Comparison of ENCODE assay signal across 1 fruit fly cellular context in the genomic region with DNA sequence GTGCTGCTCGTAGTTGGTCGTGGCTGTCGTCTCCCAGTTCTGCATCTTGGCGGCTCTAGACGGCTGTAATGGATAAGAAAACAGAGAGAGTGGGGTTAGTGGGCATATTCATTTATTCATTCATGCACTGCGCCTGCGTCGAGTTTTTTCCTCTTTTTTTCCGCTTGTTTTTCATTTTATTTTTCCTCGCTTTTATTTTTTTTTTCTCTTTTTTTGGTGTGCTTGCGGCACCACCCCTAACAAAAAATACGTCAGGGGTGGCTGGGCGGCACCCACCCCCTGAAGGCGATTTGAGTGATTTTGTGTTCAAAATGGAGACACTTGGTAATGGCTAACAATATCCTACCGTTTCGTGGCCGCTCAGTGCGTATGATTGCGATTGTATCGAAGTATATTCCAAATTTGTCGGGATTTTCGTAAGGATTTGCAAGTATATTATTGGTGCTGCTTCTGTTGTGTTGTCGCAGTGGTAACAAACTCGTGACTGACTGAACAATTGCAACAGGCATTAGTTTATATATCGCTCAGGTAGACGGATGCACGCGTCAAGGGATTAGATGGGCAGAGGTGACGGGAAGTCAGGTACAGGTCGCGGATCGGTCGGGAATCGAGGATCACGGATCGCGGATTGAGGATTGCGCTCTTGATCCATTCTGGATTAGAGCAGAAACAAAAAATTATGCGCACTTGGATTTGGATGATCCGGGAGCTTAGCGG.
TF ChIP-seq lines count a peak whose summit lies in the region.

No protein-coding gene starts in this region.

TF ChIP-seq in whole organism, embryonic, 481 proteins besides CTCF, POLR2A, EP300 and RAD21 (continued from another document and continues in another):
- TF ChIP-seq lbe (GFP tag; optimal IDR thresholded peaks at IDR 0.05; lab: Kevin White, UChicago) (no peak), chinmo (GFP tag; IDR thresholded peaks at IDR 0.05; lab: Robert Waterston, UW; ENCODE audit: partially characterized antibody) (no peak), Optix (GFP tag; IDR thresholded peaks at IDR 0.05; lab: Robert Waterston, UW) (no peak), CG17361 (GFP tag; IDR thresholded peaks at IDR 0.05; lab: Robert Waterston, UW) (no peak), gce (GFP tag; IDR thresholded peaks at IDR 0.05; lab: Robert Waterston, UW) (no peak), H15 (GFP tag; IDR thresholded peaks at IDR 0.05; lab: Robert Waterston, UW) (no peak), CG18262 (tag; optimal IDR thresholded peaks at IDR 0.05; lab: Kevin White, UChicago) (no peak), pnt (GFP tag; optimal IDR thresholded peaks at IDR 0.05; lab: Kevin White, UChicago) (no peak), CG7357 (GFP tag; IDR thresholded peaks at IDR 0.05; lab: Robert Waterston, UW) (no peak), CG11085 (GFP tag; IDR thresholded peaks at IDR 0.05; lab: Robert Waterston, UW) (no peak), pzg (GFP tag; optimal IDR thresholded peaks at IDR 0.05; lab: Kevin White, UChicago) (no peak), ems (GFP tag; optimal IDR thresholded peaks at IDR 0.05; lab: Kevin White, UChicago) (no peak), CG7839 (tag; optimal IDR thresholded peaks at IDR 0.05; lab: Kevin White, UChicago) (no peak), pum (GFP tag; optimal IDR thresholded peaks at IDR 0.05; lab: Kevin White, UChicago) (no peak), Adf1 (GFP tag; IDR thresholded peaks at IDR 0.05; lab: Robert Waterston, UW) (peak; percentile 63; the same call in 1 of the 2 replicates), CG11695 (GFP tag; IDR thresholded peaks at IDR 0.05; lab: Robert Waterston, UW) (no peak), sd (tag; optimal IDR thresholded peaks at IDR 0.05; lab: Kevin White, UChicago) (no peak), sna (GFP tag; IDR thresholded peaks at IDR 0.05; lab: Robert Waterston, UW; ENCODE audit: partially characterized antibody) (no peak), salm (tag; optimal IDR thresholded peaks at IDR 0.05; lab: Kevin White, UChicago) (no peak), crol (GFP tag; IDR thresholded peaks at IDR 0.05; lab: Robert Waterston, UW) (no peak), ranshi (GFP tag; IDR thresholded peaks at IDR 0.05; lab: Robert Waterston, UW) (no peak), danr (GFP tag; IDR thresholded peaks at IDR 0.05; lab: Robert Waterston, UW) (no peak), Hr3 (GFP tag; optimal IDR thresholded peaks at IDR 0.05; lab: Kevin White, UChicago) (no peak), CG18599 (GFP tag; optimal IDR thresholded peaks at IDR 0.05; lab: Kevin White, UChicago) (no peak), psq (GFP tag; optimal IDR thresholded peaks at IDR 0.05; lab: Kevin White, UChicago) (no peak), sens (GFP tag; lab: Kevin White, UChicago) (no peak), al (GFP tag; IDR thresholded peaks at IDR 0.05; lab: Robert Waterston, UW) (no peak), nerfin-2 (GFP tag; IDR thresholded peaks at IDR 0.05; lab: Robert Waterston, UW; ENCODE audit: partially characterized antibody) (no peak), cg (GFP tag; optimal IDR thresholded peaks at IDR 0.05; lab: Kevin White, UChicago) (no peak), CG12744 (GFP tag; optimal IDR thresholded peaks at IDR 0.05; lab: Kevin White, UChicago) (no peak), Hr51 (GFP tag; optimal IDR thresholded peaks at IDR 0.05; lab: Kevin White, UChicago) (no peak), dmrt99B (tag; optimal IDR thresholded peaks at IDR 0.05; lab: Kevin White, UChicago) (no peak), CG10267 (tag; optimal IDR thresholded peaks at IDR 0.05; lab: Kevin White, UChicago) (no peak), eyg (GFP tag; optimal IDR thresholded peaks at IDR 0.05; lab: Kevin White, UChicago) (no peak), BEAF-32 (GFP tag; optimal IDR thresholded peaks at IDR 0.05; lab: Kevin White, UChicago) (no peak), gcm (GFP tag; optimal IDR thresholded peaks at IDR 0.05; lab: Kevin White, UChicago) (no peak), CG3838 (GFP tag; optimal IDR thresholded peaks at IDR 0.05; lab: Kevin White, UChicago) (no peak), Eip74EF (GFP tag; optimal IDR thresholded peaks at IDR 0.05; lab: Kevin White, UChicago) (no peak), zfh1 (GFP tag; IDR thresholded peaks at IDR 0.05; lab: Robert Waterston, UW) (no peak), ham (GFP tag; IDR thresholded peaks at IDR 0.05; lab: Robert Waterston, UW) (no peak), NK7.1 (GFP tag; optimal IDR thresholded peaks at IDR 0.05; lab: Kevin White, UChicago) (no peak), chn (GFP tag; optimal IDR thresholded peaks at IDR 0.05; lab: Kevin White, UChicago) (no peak), CG7928 (GFP tag; optimal IDR thresholded peaks at IDR 0.05; lab: Kevin White, UChicago) (no peak), CG32532 (GFP tag; IDR thresholded peaks at IDR 0.05; lab: Robert Waterston, UW) (peak; percentile 74; the same call in 1 of the 2 replicates), Oli (tag; optimal IDR thresholded peaks at IDR 0.05; lab: Kevin White, UChicago) (no peak), Hmx (GFP tag; optimal IDR thresholded peaks at IDR 0.05; lab: Kevin White, UChicago) (no peak), CG30403 (GFP tag; optimal IDR thresholded peaks at IDR 0.05; lab: Kevin White, UChicago) (no peak), CG6654 (GFP tag; optimal IDR thresholded peaks at IDR 0.05; lab: Kevin White, UChicago) (no peak), jing (GFP tag; optimal IDR thresholded peaks at IDR 0.05; lab: Kevin White, UChicago) (no peak), Max (GFP tag; optimal IDR thresholded peaks at IDR 0.05; lab: Kevin White, UChicago) (no peak), Vsx1 (GFP tag; optimal IDR thresholded peaks at IDR 0.05; lab: Kevin White, UChicago) (no peak), cad (GFP tag; optimal IDR thresholded peaks at IDR 0.05; lab: Kevin White, UChicago) (no peak), CG15696 (tag; optimal IDR thresholded peaks at IDR 0.05; lab: Kevin White, UChicago) (no peak), CrebB (tag; optimal IDR thresholded peaks at IDR 0.05; lab: Kevin White, UChicago) (peak; percentile 74), CG18011 (GFP tag; optimal IDR thresholded peaks at IDR 0.05; lab: Kevin White, UChicago) (no peak), croc (GFP tag; conservative IDR thresholded peaks at IDR 0.05; lab: Robert Waterston, UW) (no peak), disco-r (GFP tag; optimal IDR thresholded peaks at IDR 0.05; lab: Kevin White, UChicago) (no peak), CG4820 (GFP tag; optimal IDR thresholded peaks at IDR 0.05; lab: Kevin White, UChicago) (no peak), CG12942 (GFP tag; optimal IDR thresholded peaks at IDR 0.05; lab: Kevin White, UChicago) (no peak), CG15269 (tag; optimal IDR thresholded peaks at IDR 0.05; lab: Kevin White, UChicago) (no peak), CG3163 (GFP tag; optimal IDR thresholded peaks at IDR 0.05; lab: Kevin White, UChicago) (no peak), exex (tag; optimal IDR thresholded peaks at IDR 0.05; lab: Kevin White, UChicago) (no peak), sqz (GFP tag; optimal IDR thresholded peaks at IDR 0.05; lab: Kevin White, UChicago) (peak; percentile 93), CG12299 (tag; optimal IDR thresholded peaks at IDR 0.05; lab: Kevin White, UChicago) (peak; percentile 2), CG17186 (GFP tag; optimal IDR thresholded peaks at IDR 0.05; lab: Kevin White, UChicago) (no peak), CG11504 (tag; optimal IDR thresholded peaks at IDR 0.05; lab: Kevin White, UChicago) (no peak), chm (GFP tag; IDR thresholded peaks at IDR 0.05; lab: Robert Waterston, UW) (peak; percentile 50; the same call in 1 of the 2 replicates), dm (GFP tag; optimal IDR thresholded peaks at IDR 0.05; lab: Kevin White, UChicago) (no peak), CG11247 (GFP tag; IDR thresholded peaks at IDR 0.05; lab: Robert Waterston, UW) (no peak), CG42726 (GFP tag; IDR thresholded peaks at IDR 0.05; lab: Robert Waterston, UW; ENCODE audit: partially characterized antibody) (no peak), H2.0 (GFP tag; IDR thresholded peaks at IDR 0.05; lab: Robert Waterston, UW) (no peak), rib (GFP tag; IDR thresholded peaks at IDR 0.05; lab: Robert Waterston, UW) (no peak), CG31441 (GFP tag; IDR thresholded peaks at IDR 0.05; lab: Robert Waterston, UW) (no peak), scrt (GFP tag; optimal IDR thresholded peaks at IDR 0.05; lab: Kevin White, UChicago) (peak; percentile 37), sob (GFP tag; IDR thresholded peaks at IDR 0.05; lab: Robert Waterston, UW) (no peak; the same call in 1 of the 2 replicates), lola (GFP tag; optimal IDR thresholded peaks at IDR 0.05; lab: Kevin White, UChicago) (no peak), Dbx (GFP tag; IDR thresholded peaks at IDR 0.05; lab: Robert Waterston, UW) (no peak), CG10209 (GFP tag; optimal IDR thresholded peaks at IDR 0.05; lab: Kevin White, UChicago) (no peak), tx (GFP tag; optimal IDR thresholded peaks at IDR 0.05; lab: Kevin White, UChicago) (no peak), Sry-δ (GFP tag; optimal IDR thresholded peaks at IDR 0.05; lab: Kevin White, UChicago) (no peak), CG10543 (GFP tag; optimal IDR thresholded peaks at IDR 0.05; lab: Kevin White, UChicago) (peak; percentile 45), CG10321 (GFP tag; IDR thresholded peaks at IDR 0.05; lab: Robert Waterston, UW) (peak; percentile 20; the same call in 1 of the 2 replicates), ssp (GFP tag; IDR thresholded peaks at IDR 0.05; lab: Robert Waterston, UW) (no peak), Lhr (GFP tag; optimal IDR thresholded peaks at IDR 0.05; lab: Kevin White, UChicago) (no peak), CG30431 (GFP tag; optimal IDR thresholded peaks at IDR 0.05; lab: Kevin White, UChicago) (no peak), Six4 (GFP tag; optimal IDR thresholded peaks at IDR 0.05; lab: Kevin White, UChicago) (no peak), Doc2 (GFP tag; IDR thresholded peaks at IDR 0.05; lab: Robert Waterston, UW) (no peak), CG12071 (GFP tag; optimal IDR thresholded peaks at IDR 0.05; lab: Kevin White, UChicago) (peak; percentile 63), CkIIα-i1 (GFP tag; IDR thresholded peaks at IDR 0.05; lab: Robert Waterston, UW) (no peak), Usf (GFP tag; optimal IDR thresholded peaks at IDR 0.05; lab: Kevin White, UChicago) (no peak), sima (GFP tag; optimal IDR thresholded peaks at IDR 0.05; lab: Kevin White, UChicago) (no peak), CG1603 (tag; optimal IDR thresholded peaks at IDR 0.05; lab: Kevin White, UChicago) (no peak), CG4404 (GFP tag; IDR thresholded peaks at IDR 0.05; lab: Robert Waterston, UW) (no peak), slou (GFP tag; optimal IDR thresholded peaks at IDR 0.05; lab: Kevin White, UChicago) (no peak), emc (GFP tag; optimal IDR thresholded peaks at IDR 0.05; lab: Kevin White, UChicago) (no peak), trem (tag; optimal IDR thresholded peaks at IDR 0.05; lab: Kevin White, UChicago) (no peak), CG14965 (GFP tag; optimal IDR thresholded peaks at IDR 0.05; lab: Kevin White, UChicago; ENCODE audit: borderline replicate concordance) (no peak), pfk (GFP tag; optimal IDR thresholded peaks at IDR 0.05; lab: Kevin White, UChicago) (peak; percentile 33), zfh2 (GFP tag; optimal IDR thresholded peaks at IDR 0.05; lab: Kevin White, UChicago) (no peak), grau (tag; optimal IDR thresholded peaks at IDR 0.05; lab: Kevin White, UChicago) (no peak), z (GFP tag; IDR thresholded peaks at IDR 0.05; lab: Robert Waterston, UW) (peak; percentile 89), CG1792 (GFP tag; optimal IDR thresholded peaks at IDR 0.05; lab: Kevin White, UChicago) (no peak), Lpt (GFP tag; optimal IDR thresholded peaks at IDR 0.05; lab: Kevin White, UChicago) (no peak), corto (GFP tag; optimal IDR thresholded peaks at IDR 0.05; lab: Kevin White, UChicago) (no peak), maf-S (GFP tag; optimal IDR thresholded peaks at IDR 0.05; lab: Kevin White, UChicago) (no peak), CG10654 (GFP tag; optimal IDR thresholded peaks at IDR 0.05; lab: Kevin White, UChicago) (no peak), CG9437 (GFP tag; optimal IDR thresholded peaks at IDR 0.05; lab: Kevin White, UChicago) (no peak), Nf-YC (tag; optimal IDR thresholded peaks at IDR 0.05; lab: Kevin White, UChicago) (peak; percentile 73), zen2 (GFP tag; IDR thresholded peaks at IDR 0.05; lab: Robert Waterston, UW; ENCODE audit: partially characterized antibody) (no peak), CG15514 (GFP tag; optimal IDR thresholded peaks at IDR 0.05; lab: Kevin White, UChicago) (peak; percentile 70), CG18619 (GFP tag; optimal IDR thresholded peaks at IDR 0.05; lab: Kevin White, UChicago) (peak; percentile 29), wdn (GFP tag; IDR thresholded peaks at IDR 0.05; lab: Robert Waterston, UW) (peak; percentile 47; the same call in 1 of the 2 replicates), CG16815 (GFP tag; optimal IDR thresholded peaks at IDR 0.05; lab: Kevin White, UChicago) (no peak), cas (GFP tag; IDR thresholded peaks at IDR 0.05; lab: Robert Waterston, UW) (no peak), B-H1 (GFP tag; IDR thresholded peaks at IDR 0.05; lab: Robert Waterston, UW) (no peak), CG7786 (GFP tag; optimal IDR thresholded peaks at IDR 0.05; lab: Kevin White, UChicago) (no peak), gsb (GFP tag; IDR thresholded peaks at IDR 0.05; lab: Robert Waterston, UW) (no peak), NfI (GFP tag; optimal IDR thresholded peaks at IDR 0.05; lab: Kevin White, UChicago) (no peak), CG9727 (GFP tag; optimal IDR thresholded peaks at IDR 0.05; lab: Kevin White, UChicago) (peak; percentile 42), CG9215 (GFP tag; IDR thresholded peaks at IDR 0.05; lab: Robert Waterston, UW) (no peak), CG34422 (GFP tag; IDR thresholded peaks at IDR 0.05; lab: Robert Waterston, UW) (no peak), HmgZ (tag; optimal IDR thresholded peaks at IDR 0.05; lab: Kevin White, UChicago) (no peak), Ets65A (GFP tag; lab: Kevin White, UChicago) (peak; percentile 56), fd3F (GFP tag; optimal IDR thresholded peaks at IDR 0.05; lab: Kevin White, UChicago) (no peak), CG3065 (GFP tag; optimal IDR thresholded peaks at IDR 0.05; lab: Kevin White, UChicago) (no peak), B-H2 (GFP tag; optimal IDR thresholded peaks at IDR 0.05; lab: Kevin White, UChicago) (no peak), sens-2 (GFP tag; IDR thresholded peaks at IDR 0.05; lab: Robert Waterston, UW) (0 out of 2 replicates have a peak, but pooled peaks have one; percentile 17), Dip2 (GFP tag; IDR thresholded peaks at IDR 0.05; lab: Robert Waterston, UW) (no peak), NFAT (GFP tag; IDR thresholded peaks at IDR 0.05; lab: Robert Waterston, UW) (peak; percentile 36; the same call in 1 of the 2 replicates), E2f2 (GFP tag; IDR thresholded peaks at IDR 0.05; lab: Robert Waterston, UW) (no peak)
